Worm (Caenorhabditis elegans) whole organism, L1 larva: ENCODE measurements around the gene chdh-1.

ENCODE experiments used
- C34B4.2 ChIP-seq: sonication (generic microtip); optimal IDR thresholded peaks from 2 replicates; lab custom pipeline; 2017; ENCODE audit warnings: mild to moderate bottlenecking, missing genetic modification characterization, missing compliant biosample characterization
- F16B12.6 ChIP-seq: fragments of 150-350 bp; optimal IDR thresholded peaks from 2 replicates; lab custom pipeline; 2014; ENCODE audit warnings: missing biosample characterization, missing genetic modification characterization
- aha-1 ChIP-seq: fragments of 150-350 bp; optimal IDR thresholded peaks from 2 replicates; lab custom pipeline; 2014; ENCODE audit warnings: missing biosample characterization, missing genetic modification characterization
- alr-1 ChIP-seq: fragments of 200-800 bp; sonication (Bioruptor generic); optimal IDR thresholded peaks from 2 replicates; lab custom pipeline; 2018; ENCODE audit warnings: borderline replicate concordance, mild to moderate bottlenecking, missing genetic modification characterization, missing compliant biosample characterization
- ceh-8 ChIP-seq: fragments of 200-800 bp; sonication (Bioruptor generic); optimal IDR thresholded peaks from 2 replicates; lab custom pipeline; 2018; ENCODE audit warnings: mild to moderate bottlenecking, missing genetic modification characterization, moderate library complexity, missing compliant biosample characterization
- ceh-90 ChIP-seq: sonication (generic microtip); optimal IDR thresholded peaks from 2 replicates; lab custom pipeline; 2016; ENCODE audit warnings: missing genetic modification characterization, missing compliant biosample characterization
- dpl-1 ChIP-seq, 3 experiments: fragments of 150-350 bp in 2 of 3; sonication (generic microtip) in 1 of 3; optimal IDR thresholded peaks; 2 replicates each; lab custom pipeline; 2014 to 2017; ENCODE audit warnings: missing biosample characterization in 3 of 3, missing genetic modification characterization in 3 of 3, missing genetic modification reagents in 3 of 3
- dsc-1 ChIP-seq: sonication (generic microtip); optimal IDR thresholded peaks from 2 replicates; lab custom pipeline; 2016; ENCODE audit warnings: mild to moderate bottlenecking, missing genetic modification characterization, missing compliant biosample characterization
- efl-1 ChIP-seq, 4 experiments: fragments of 150-350 bp; optimal IDR thresholded peaks in 3 of 4; peaks in 1 of 4; 1 replicate in 1 of 4; 2 replicates in 3 of 4; lab custom pipeline; 2014; ENCODE audit warnings: missing biosample characterization in 2 of 4, missing genetic modification characterization in 2 of 4, missing genetic modification reagents in 2 of 4
- elt-2 ChIP-seq: sonication (generic microtip); optimal IDR thresholded peaks from 2 replicates; lab custom pipeline; 2016; ENCODE audit warnings: missing genetic modification characterization, mild to moderate bottlenecking, inconsistent platforms, missing compliant biosample characterization, missing genetic modification reagents
- elt-3 ChIP-seq, 6 experiments: fragments of 150-350 bp in 1 of 6; sonication (generic microtip); optimal IDR thresholded peaks; 2 replicates each; lab custom pipeline; 2017 to 2018; ENCODE audit warnings: missing biosample characterization in 6 of 6, missing genetic modification characterization in 6 of 6, inconsistent platforms in 1 of 6
- ets-5 ChIP-seq: fragments of 200-800 bp; sonication (Bioruptor generic); IDR thresholded peaks from 2 replicates; pipeline ENCODE4 v1.3.6; 2022; ENCODE audit warnings: missing genetic modification characterization, missing compliant biosample characterization
- fkh-8 ChIP-seq: sonication (generic microtip); optimal IDR thresholded peaks from 2 replicates; lab custom pipeline; 2016; ENCODE audit warnings: mild to moderate bottlenecking, missing genetic modification characterization, missing compliant biosample characterization
- grh-1 ChIP-seq: fragments of 200-800 bp; sonication (Bioruptor generic); IDR thresholded peaks from 2 replicates; pipeline ENCODE4 v1.3.6; 2022; ENCODE audit warnings: missing genetic modification reagents, missing genetic modification characterization, missing compliant biosample characterization
- hlh-17 ChIP-seq: fragments of 200-800 bp; sonication (Bioruptor generic); optimal IDR thresholded peaks from 2 replicates; lab custom pipeline; 2018; ENCODE audit warnings: missing genetic modification characterization, mild to moderate bottlenecking, missing compliant biosample characterization, moderate library complexity, borderline replicate concordance
- hlh-4 ChIP-seq: sonication (generic microtip); optimal IDR thresholded peaks from 2 replicates; lab custom pipeline; 2016; ENCODE audit warnings: mild to moderate bottlenecking, missing genetic modification characterization, missing compliant biosample characterization
- hpl-2 ChIP-seq: fragments of 150-350 bp; optimal IDR thresholded peaks from 2 replicates; lab custom pipeline; 2014; ENCODE audit warnings: missing biosample characterization, missing genetic modification reagents, missing genetic modification characterization
- isw-1 ChIP-seq: fragments of 200-800 bp; sonication (Bioruptor generic); IDR thresholded peaks from 2 replicates; pipeline ENCODE4 v1.3.6; 2022; ENCODE audit warnings: missing genetic modification characterization, missing compliant biosample characterization
- lin-13 ChIP-seq: fragments of 150-350 bp; optimal IDR thresholded peaks from 2 replicates; lab custom pipeline; 2014; ENCODE audit warnings: missing biosample characterization, missing genetic modification reagents, missing genetic modification characterization
- lin-35 ChIP-seq, 2 experiments: fragments of 150-350 bp; optimal IDR thresholded peaks; 2 replicates each; lab custom pipeline; 2014; ENCODE audit warnings: missing biosample characterization in 2 of 2, missing genetic modification characterization in 2 of 2, missing genetic modification reagents in 2 of 2
- lsy-2 ChIP-seq, 2 experiments: fragments of 150-350 bp; optimal IDR thresholded peaks; 2 replicates each; lab custom pipeline; 2014; ENCODE audit warnings: missing biosample characterization in 2 of 2, missing genetic modification characterization in 2 of 2
- mab-9 ChIP-seq: fragments of 200-800 bp; sonication (Bioruptor generic); IDR thresholded peaks from 2 replicates; pipeline ENCODE4 v1.3.6; 2022; ENCODE audit warnings: missing genetic modification reagents, missing genetic modification characterization, missing compliant biosample characterization
- mep-1 ChIP-seq: fragments of 150-350 bp; optimal IDR thresholded peaks from 2 replicates; lab custom pipeline; 2014; ENCODE audit warnings: missing biosample characterization, missing genetic modification characterization
- nhr-12 ChIP-seq: sonication (generic microtip); optimal IDR thresholded peaks from 2 replicates; lab custom pipeline; 2017; ENCODE audit warnings: missing biosample characterization, missing genetic modification characterization
- nhr-20 ChIP-seq: sonication (generic microtip); optimal IDR thresholded peaks from 2 replicates; lab custom pipeline; 2016; ENCODE audit warnings: mild to moderate bottlenecking, missing genetic modification characterization, missing compliant biosample characterization
- nhr-237 ChIP-seq: fragments of 150-350 bp; optimal IDR thresholded peaks from 2 replicates; lab custom pipeline; 2014; ENCODE audit warnings: missing biosample characterization, missing genetic modification characterization
- nhr-28 ChIP-seq: fragments of 150-350 bp; optimal IDR thresholded peaks from 2 replicates; lab custom pipeline; 2014; ENCODE audit warnings: missing biosample characterization, missing genetic modification characterization
- nhr-47 ChIP-seq: sonication (generic microtip); optimal IDR thresholded peaks from 2 replicates; lab custom pipeline; 2016; ENCODE audit warnings: mild to moderate bottlenecking, missing genetic modification characterization, moderate library complexity, missing compliant biosample characterization
- nhr-71 ChIP-seq: sonication (generic microtip); optimal IDR thresholded peaks from 2 replicates; lab custom pipeline; 2016; ENCODE audit warnings: mild to moderate bottlenecking, missing genetic modification characterization, moderate library complexity, missing compliant biosample characterization
- nhr-84 ChIP-seq: sonication (generic microtip); optimal IDR thresholded peaks from 2 replicates; lab custom pipeline; 2017; ENCODE audit warnings: missing biosample characterization, missing genetic modification characterization
- nhr-85 ChIP-seq: sonication (generic microtip); peaks from one replicate; lab custom pipeline; 2016; ENCODE audit warnings: missing genetic modification characterization, inconsistent platforms, missing compliant biosample characterization
- pax-3 ChIP-seq: fragments of 200-800 bp; sonication (Bioruptor generic); optimal IDR thresholded peaks from 2 replicates; lab custom pipeline; 2018; ENCODE audit warnings: mild to moderate bottlenecking, missing genetic modification characterization, moderate library complexity, missing compliant biosample characterization
- rnt-1 ChIP-seq: sonication (generic microtip); optimal IDR thresholded peaks from 2 replicates; lab custom pipeline; 2016; ENCODE audit warnings: mild to moderate bottlenecking, missing genetic modification characterization, moderate library complexity, missing compliant biosample characterization
- sptf-1 ChIP-seq: fragments of 150-350 bp; optimal IDR thresholded peaks from 2 replicates; lab custom pipeline; 2014; ENCODE audit warnings: missing biosample characterization, missing genetic modification characterization
- sup-37 ChIP-seq: fragments of 200-800 bp; sonication (Bioruptor generic); optimal IDR thresholded peaks from 2 replicates; lab custom pipeline; 2018; ENCODE audit warnings: mild to moderate bottlenecking, missing genetic modification characterization, missing compliant biosample characterization
- swsn-7 ChIP-seq: sonication (generic microtip); optimal IDR thresholded peaks from 2 replicates; lab custom pipeline; 2016; ENCODE audit warnings: missing genetic modification characterization, missing compliant biosample characterization
- tlp-1 ChIP-seq: fragments of 150-350 bp; optimal IDR thresholded peaks from 2 replicates; lab custom pipeline; 2014; ENCODE audit warnings: missing biosample characterization, missing genetic modification characterization
- unc-30 ChIP-seq: sonication (generic microtip); optimal IDR thresholded peaks from 2 replicates; lab custom pipeline; 2017; ENCODE audit warnings: missing biosample characterization, missing genetic modification characterization
- unc-62 ChIP-seq: fragments of 150-350 bp; optimal IDR thresholded peaks from 2 replicates; lab custom pipeline; 2014; ENCODE audit warnings: missing biosample characterization, missing genetic modification reagents, missing genetic modification characterization
- vab-15 ChIP-seq: sonication (generic microtip); optimal IDR thresholded peaks from 2 replicates; lab custom pipeline; 2017; ENCODE audit warnings: missing genotype, mild to moderate bottlenecking, missing genetic modification characterization, missing compliant biosample characterization
- ztf-11 ChIP-seq, 2 experiments: sonication (generic microtip); optimal IDR thresholded peaks; 2 replicates each; lab custom pipeline; 2016 to 2017; ENCODE audit warnings: missing genetic modification characterization in 2 of 2, missing biosample characterization in 1 of 2, missing compliant biosample characterization in 1 of 2

The chdh-1 gene

ce11 chrII:8704413-8704874, 5.7 kb upstream of the chdh-1 start, which contains the start of gene prx-5:
Gene prx-5, plus strand, starts transcription at chrII:8704824.
- TF ChIP-seq ceh-90 (tag; lab: Kevin White, UChicago) (no peak), hlh-17 (GFP tag; lab: Kevin White, UChicago) (no peak), lin-13 (GFP tag; lab: Kevin White, UChicago) (no peak), lin-35 (GFP tag; optimal IDR thresholded peaks at IDR 0.05; lab: Kevin White, UChicago) (peak in 1 of 2 experiments; percentile 7), elt-3 (tag; optimal IDR thresholded peaks at IDR 0.05; lab: Kevin White, UChicago) (peak in 1 of 6 experiments; percentile 67), tlp-1 (no peak), elt-2 (tag; lab: Kevin White, UChicago) (peak; percentile 16)

ce11 chrII:8703729-8704128, 5.0 kb upstream of the chdh-1 start, which contains the start of gene ceh-7:
Gene ceh-7, minus strand, starts transcription at chrII:8703829.
- TF ChIP-seq isw-1 (GFP tag; lab: Robert Waterston, UW) (no peak), swsn-7 (tag; lab: Kevin White, UChicago) (no peak), efl-1 (optimal IDR thresholded peaks at IDR 0.05; lab: Kevin White, UChicago) (no peak), efl-1 (GFP tag; optimal IDR thresholded peaks at IDR 0.05 in 1 of 2; lab: Kevin White, UChicago) (no peak), ets-5 (no peak), ceh-90 (tag; lab: Kevin White, UChicago) (no peak), grh-1 (GFP tag; lab: Robert Waterston, UW) (no peak), fkh-8 (tag; lab: Kevin White, UChicago) (no peak), hlh-4 (tag; lab: Kevin White, UChicago) (no peak), mep-1 (no peak), vab-15 (no peak), nhr-20 (no peak), nhr-47 (tag; lab: Kevin White, UChicago) (no peak), nhr-12 (tag; lab: Kevin White, UChicago) (no peak), dsc-1 (no peak), sup-37 (GFP tag; lab: Kevin White, UChicago) (no peak), ceh-8 (GFP tag; lab: Kevin White, UChicago) (no peak), nhr-71 (tag; lab: Kevin White, UChicago) (no peak), elt-3 (tag; optimal IDR thresholded peaks at IDR 0.05; lab: Kevin White, UChicago) (no peak), ztf-11 (tag; optimal IDR thresholded peaks at IDR 0.05; lab: Kevin White, UChicago) (no peak), mab-9 (GFP tag; lab: Robert Waterston, UW) (no peak)

- TF ChIP-seq aha-1 (tag; lab: Kevin White, UChicago) (no peak), nhr-84 (no peak), nhr-47 (tag; lab: Kevin White, UChicago) (no peak), lsy-2 (tag; optimal IDR thresholded peaks at IDR 0.05; lab: Kevin White, UChicago) (no peak), pax-3 (no peak), mep-1 (no peak), nhr-28 (tag; lab: Kevin White, UChicago) (no peak)
Observed at ce11 chrII:8701619-8702350, 3.1 kb upstream of the chdh-1 start, which contains the start of gene sphk-1. Gene sphk-1, minus strand, starts transcription at chrII:8701669.

- no peak for TF ChIP-seq unc-62
- TF ChIP-seq aha-1 (tag; lab: Kevin White, UChicago) = no peak
- no peak for TF ChIP-seq hpl-2
- no peak for TF ChIP-seq C34B4.2 (tag; lab: Kevin White, UChicago)
- peak; percentile 63 for TF ChIP-seq F16B12.6 (tag; lab: Kevin White, UChicago)
- TF ChIP-seq nhr-71 (tag; lab: Kevin White, UChicago) = no peak
- TF ChIP-seq lsy-2 (tag; optimal IDR thresholded peaks at IDR 0.05; lab: Kevin White, UChicago) = peak; percentile 67 to 81
- TF ChIP-seq unc-30 (tag; lab: Kevin White, UChicago) = no peak
- no peak for TF ChIP-seq alr-1
- TF ChIP-seq swsn-7 (tag; lab: Kevin White, UChicago) = no peak
- no peak for TF ChIP-seq rnt-1 (tag; lab: Kevin White, UChicago)
- peak; percentile 3 for TF ChIP-seq mep-1
- peak in 1 of 2 experiments; percentile 6 for TF ChIP-seq efl-1 (optimal IDR thresholded peaks at IDR 0.05; lab: Kevin White, UChicago)
- no peak for TF ChIP-seq efl-1 (GFP tag; optimal IDR thresholded peaks at IDR 0.05 in 1 of 2; lab: Kevin White, UChicago)
- TF ChIP-seq dpl-1 (GFP tag; optimal IDR thresholded peaks at IDR 0.05; lab: Kevin White, UChicago) = peak in 1 of 3 experiments; percentile 20
- TF ChIP-seq nhr-85 = no peak
- no peak for TF ChIP-seq nhr-237 (tag; lab: Kevin White, UChicago)
- no peak for TF ChIP-seq ceh-8 (GFP tag; lab: Kevin White, UChicago)
- no peak for TF ChIP-seq ets-5
- no peak for TF ChIP-seq sptf-1 (tag; lab: Kevin White, UChicago)
Observed at ce11 chrII:8701059-8701458, 2.3 kb upstream of the chdh-1 start.
